Fruit fly (Drosophila melanogaster) whole organism, wandering third instar larva: Measurements from ENCODE around the gene Sec16.

Experiments
- CG32264 ChIP-seq: fragments of 200-800 bp; sonication (Bioruptor generic); optimal IDR thresholded peaks from 2 replicates; lab custom pipeline; 2016; ENCODE audit warnings: missing biosample characterization, missing genetic modification characterization
- Dfd ChIP-seq: fragments of >200 bp; optimal IDR thresholded peaks from 2 replicates; lab custom pipeline; 2017; ENCODE audit warnings: missing biosample characterization, missing genetic modification characterization
- fru ChIP-seq: fragments of 200-800 bp; sonication (Bioruptor generic); optimal IDR thresholded peaks from 3 replicates; lab custom pipeline; 2016; ENCODE audit warnings: missing biosample characterization, mild to moderate bottlenecking, missing genetic modification characterization
- pan ChIP-seq: fragments of >200 bp; optimal IDR thresholded peaks from 2 replicates; lab custom pipeline; 2017
- sage ChIP-seq: fragments of 200-800 bp; sonication (Bioruptor generic); optimal IDR thresholded peaks from 2 replicates; lab custom pipeline; 2016; ENCODE audit warnings: missing biosample characterization, mild to moderate bottlenecking, missing genetic modification characterization

- TF ChIP-seq CG32264, result no peak
- no peak for TF ChIP-seq sage
- no peak for TF ChIP-seq pan (lab: Kevin White, UChicago)
- no peak for TF ChIP-seq fru
- no peak for TF ChIP-seq Dfd
Measured at dm6 chrX:12632157-12632422, 36.2 kb downstream of the Sec16 start.
